Fruit fly (Drosophila melanogaster) whole organism, prepupa: ENCODE results near the gene Gbs-70E.
A peak's percentile ranks its signal among the peaks of the same experiment; 100 is the strongest.

Source experiments
- CG11762 ChIP-seq: fragments of 200-800 bp; sonication (Bioruptor generic); optimal IDR thresholded peaks from 3 replicates; lab custom pipeline; 2016; ENCODE audit warnings: missing biosample characterization, missing genetic modification characterization; ENCODE audit not compliant: insufficient read depth
- CG11902 ChIP-seq: fragments of 200-800 bp; sonication (Bioruptor generic); optimal IDR thresholded peaks from 3 replicates; lab custom pipeline; 2016; ENCODE audit warnings: missing biosample characterization, missing genetic modification characterization
- CG15336 ChIP-seq: fragments of 200-800 bp; sonication (Bioruptor generic); IDR thresholded peaks from 2 replicates; pipeline ENCODE4 v1.3.6; 2022; ENCODE audit warnings: missing biosample characterization, missing genetic modification characterization
- CG16779 ChIP-seq: fragments of 200-800 bp; sonication (Bioruptor generic); optimal IDR thresholded peaks from 3 replicates; lab custom pipeline; 2017; ENCODE audit warnings: missing biosample characterization, mild to moderate bottlenecking, missing genetic modification characterization
- CG3032 ChIP-seq: fragments of 200-800 bp; optimal IDR thresholded peaks from 2 replicates; lab custom pipeline; 2019; ENCODE audit warnings: missing biosample characterization, mild to moderate bottlenecking, missing genetic modification characterization, moderate library complexity
- CG32006 ChIP-seq: fragments of 200-800 bp; sonication (Bioruptor generic); optimal IDR thresholded peaks from 3 replicates; lab custom pipeline; 2017; ENCODE audit warnings: missing biosample characterization, mild to moderate bottlenecking, missing genetic modification characterization
- CG34406 ChIP-seq: fragments of 200-800 bp; sonication (Bioruptor generic); optimal IDR thresholded peaks from 3 replicates; lab custom pipeline; 2016; ENCODE audit warnings: missing biosample characterization, missing genetic modification characterization
- CG3919 ChIP-seq: fragments of 200-800 bp; sonication (Bioruptor generic); optimal IDR thresholded peaks from 3 replicates; lab custom pipeline; 2016; ENCODE audit warnings: missing biosample characterization, missing genetic modification characterization
- CG4318 ChIP-seq: fragments of 200-800 bp; sonication (Bioruptor generic); optimal IDR thresholded peaks from 3 replicates; lab custom pipeline; 2017; ENCODE audit warnings: missing biosample characterization, mild to moderate bottlenecking, missing genetic modification characterization
- CG6163 ChIP-seq: fragments of 200-800 bp; sonication (Bioruptor generic); IDR thresholded peaks from 3 replicates; pipeline ENCODE4 v1.3.6; 2022; ENCODE audit warnings: missing biosample characterization, missing genetic modification characterization
- CG6276 ChIP-seq: fragments of 200-800 bp; sonication (Bioruptor generic); optimal IDR thresholded peaks from 2 replicates; lab custom pipeline; 2017; ENCODE audit warnings: missing biosample characterization, mild to moderate bottlenecking, missing genetic modification characterization
- CG6792 ChIP-seq: fragments of 200-800 bp; sonication (Bioruptor generic); optimal IDR thresholded peaks from 3 replicates; lab custom pipeline; 2016; ENCODE audit warnings: missing biosample characterization, missing genetic modification characterization
- CG6808 ChIP-seq: fragments of 200-800 bp; sonication (Bioruptor generic); optimal IDR thresholded peaks from 3 replicates; lab custom pipeline; 2017; ENCODE audit warnings: missing biosample characterization, missing genetic modification characterization, mild to moderate bottlenecking, moderate library complexity, missing genetic modification reagents
- CG6854 ChIP-seq: fragments of 200-800 bp; sonication (Bioruptor generic); optimal IDR thresholded peaks from 2 replicates; lab custom pipeline; 2017; ENCODE audit warnings: missing biosample characterization, mild to moderate bottlenecking, missing genetic modification characterization
- CG7368 ChIP-seq: fragments of 200-800 bp; sonication (Bioruptor generic); optimal IDR thresholded peaks from 3 replicates; lab custom pipeline; 2016; ENCODE audit warnings: missing biosample characterization, missing genetic modification characterization
- CG8119 ChIP-seq: fragments of 200-800 bp; sonication (Bioruptor generic); IDR thresholded peaks from 3 replicates; pipeline ENCODE4 v1.3.6; 2022; ENCODE audit warnings: missing biosample characterization, missing genetic modification characterization
- Eip78C ChIP-seq: fragments of 200-800 bp; sonication (Bioruptor generic); peaks from one replicate; lab custom pipeline; 2016; ENCODE audit warnings: missing biosample characterization, missing genetic modification characterization
- Eip93F ChIP-seq: fragments of 200-800 bp; sonication (Bioruptor generic); optimal IDR thresholded peaks from 2 replicates; lab custom pipeline; 2016; ENCODE audit warnings: missing biosample characterization, mild to moderate bottlenecking, missing genetic modification characterization
- Ets21C ChIP-seq: fragments of 200-800 bp; sonication (Bioruptor generic); optimal IDR thresholded peaks from 3 replicates; lab custom pipeline; 2016; ENCODE audit warnings: missing biosample characterization, missing genetic modification characterization
- Hr38 ChIP-seq: sonication (Bioruptor generic); optimal IDR thresholded peaks from 2 replicates; lab custom pipeline; 2016; ENCODE audit warnings: missing biosample characterization, missing genetic modification characterization
- Hr4 ChIP-seq: fragments of 200-800 bp; sonication (Bioruptor generic); optimal IDR thresholded peaks from 3 replicates; lab custom pipeline; 2016; ENCODE audit warnings: missing biosample characterization, missing genetic modification characterization
- Lpt ChIP-seq: fragments of 200-800 bp; sonication (Bioruptor generic); optimal IDR thresholded peaks from 3 replicates; lab custom pipeline; 2016; ENCODE audit warnings: missing biosample characterization, missing genetic modification characterization
- Met ChIP-seq: fragments of 200-800 bp; sonication (Bioruptor generic); optimal IDR thresholded peaks from 3 replicates; lab custom pipeline; 2016; ENCODE audit warnings: missing biosample characterization, missing genetic modification characterization
- OdsH ChIP-seq: fragments of 200-800 bp; sonication (Bioruptor generic); optimal IDR thresholded peaks from 3 replicates; lab custom pipeline; 2016; ENCODE audit warnings: missing biosample characterization, missing genetic modification characterization
- Smox ChIP-seq: fragments of 200-800 bp; sonication (Bioruptor generic); optimal IDR thresholded peaks from 3 replicates; lab custom pipeline; 2016; ENCODE audit warnings: missing biosample characterization, missing genetic modification characterization
- Sox102F ChIP-seq: fragments of 200-800 bp; sonication (Bioruptor generic); optimal IDR thresholded peaks from 2 replicates; lab custom pipeline; 2016; ENCODE audit warnings: missing biosample characterization, mild to moderate bottlenecking, missing genetic modification characterization
- Sox14 ChIP-seq: fragments of 200-800 bp; sonication (Bioruptor generic); optimal IDR thresholded peaks from 3 replicates; lab custom pipeline; 2016; ENCODE audit warnings: missing biosample characterization, missing genetic modification characterization
- Sox15 ChIP-seq: fragments of 200-800 bp; sonication (Bioruptor generic); optimal IDR thresholded peaks from 3 replicates; lab custom pipeline; 2016; ENCODE audit warnings: missing biosample characterization, missing genetic modification characterization
- achi ChIP-seq: fragments of 200-800 bp; sonication (Bioruptor generic); optimal IDR thresholded peaks from 3 replicates; lab custom pipeline; 2016; ENCODE audit warnings: missing biosample characterization, missing genetic modification characterization
- cyc ChIP-seq: fragments of 200-800 bp; sonication (Bioruptor generic); optimal IDR thresholded peaks from 3 replicates; lab custom pipeline; 2016; ENCODE audit warnings: missing biosample characterization, missing genetic modification characterization
- dac ChIP-seq: fragments of 200-800 bp; sonication (Bioruptor generic); optimal IDR thresholded peaks from 2 replicates; lab custom pipeline; 2017; ENCODE audit warnings: missing biosample characterization, mild to moderate bottlenecking, missing genetic modification characterization
- dsx ChIP-seq: fragments of 200-800 bp; optimal IDR thresholded peaks from 3 replicates; lab custom pipeline; 2019; ENCODE audit warnings: missing biosample characterization, mild to moderate bottlenecking, missing genetic modification characterization, moderate library complexity; ENCODE audit not compliant: poor library complexity, severe bottlenecking
- eg ChIP-seq: fragments of 200-800 bp; sonication (Bioruptor generic); IDR thresholded peaks from 3 replicates; pipeline ENCODE4 v1.3.6; 2022; ENCODE audit warnings: missing biosample characterization, missing genetic modification characterization
- esn ChIP-seq: fragments of 200-800 bp; sonication (Bioruptor generic); optimal IDR thresholded peaks from 2 replicates; lab custom pipeline; 2016; ENCODE audit warnings: missing biosample characterization, mild to moderate bottlenecking, missing genetic modification characterization, moderate library complexity
- fd85E ChIP-seq: fragments of 200-800 bp; sonication (Bioruptor generic); optimal IDR thresholded peaks from 3 replicates; lab custom pipeline; 2016; ENCODE audit warnings: missing biosample characterization, missing genetic modification characterization
- fkh ChIP-seq: fragments of 200-800 bp; sonication (Bioruptor generic); optimal IDR thresholded peaks from 3 replicates; lab custom pipeline; 2017; ENCODE audit warnings: missing biosample characterization, mild to moderate bottlenecking, missing genetic modification characterization, moderate library complexity
- pdm3 ChIP-seq: fragments of 200-800 bp; sonication (Bioruptor generic); optimal IDR thresholded peaks from 3 replicates; lab custom pipeline; 2016; ENCODE audit warnings: missing biosample characterization, missing genetic modification characterization
- salr ChIP-seq, 2 experiments: fragments of 200-800 bp; sonication (Bioruptor generic); optimal IDR thresholded peaks; 3 replicates each; lab custom pipeline; 2016 to 2018; ENCODE audit warnings: missing biosample characterization in 2 of 2, missing genetic modification characterization in 2 of 2, mild to moderate bottlenecking in 1 of 2
- ss ChIP-seq, 2 experiments: fragments of 200-800 bp; sonication (Bioruptor generic); optimal IDR thresholded peaks; 2 replicates in 1 of 2; 3 replicates in 1 of 2; lab custom pipeline; 2017 to 2018; ENCODE audit warnings: mild to moderate bottlenecking in 2 of 2, missing biosample characterization in 2 of 2, missing genetic modification characterization in 2 of 2, moderate library complexity in 1 of 2
- svp ChIP-seq: fragments of 200-800 bp; sonication (Bioruptor generic); peaks from one replicate; lab custom pipeline; 2016; ENCODE audit warnings: missing biosample characterization, missing genetic modification characterization
- topi ChIP-seq: fragments of 200-800 bp; sonication (Bioruptor generic); optimal IDR thresholded peaks from 3 replicates; lab custom pipeline; 2016; ENCODE audit warnings: missing biosample characterization, missing genetic modification characterization
- vri ChIP-seq: fragments of 200-800 bp; sonication (Bioruptor generic); optimal IDR thresholded peaks from 3 replicates; lab custom pipeline; 2016; ENCODE audit warnings: missing biosample characterization, mild to moderate bottlenecking, missing genetic modification characterization

Gene Gbs-70E

DNA sequence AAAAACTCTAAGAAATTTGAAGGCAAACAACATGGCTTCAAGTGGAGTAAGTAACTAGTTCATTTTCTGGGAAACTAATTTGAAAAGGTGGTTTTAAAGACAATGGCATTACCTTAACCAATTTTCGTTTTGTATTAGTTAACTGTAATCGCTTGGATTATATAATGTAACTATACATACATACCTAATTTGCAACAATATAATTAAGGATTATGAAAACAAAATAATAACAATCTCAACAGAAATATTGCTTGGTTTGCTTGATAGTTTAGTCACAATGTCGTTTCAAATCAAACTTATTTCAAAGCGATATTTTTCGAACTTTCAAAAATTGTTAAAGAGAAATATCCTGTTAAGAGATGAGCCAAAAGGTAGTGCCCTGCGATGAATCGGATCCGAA is 33.2 kb downstream of the Gbs-70E start, which contains the start of gene CG9592:
CG9592 (plus strand) TSS at position 301 of the 400 bp plus-strand sequence.
- TF ChIP-seq Sox14 (GFP tag; lab: Kevin White, UChicago), result no peak
- TF ChIP-seq fkh, result no peak
- no peak for TF ChIP-seq Ets21C (GFP tag; lab: Kevin White, UChicago)
- no peak for TF ChIP-seq CG3032
- no peak for TF ChIP-seq CG6163 (GFP tag; lab: Robert Waterston, UW)
- no peak for TF ChIP-seq Hr38 (GFP tag; lab: Kevin White, UChicago)
- TF ChIP-seq CG16779 (tag; lab: Kevin White, UChicago), result no peak
- TF ChIP-seq CG6276, result no peak
- no peak for TF ChIP-seq esn (GFP tag; lab: Kevin White, UChicago)
- no peak for TF ChIP-seq CG11902 (GFP tag; lab: Kevin White, UChicago)
- TF ChIP-seq, all 60 proteins: peak for 0

DNA sequence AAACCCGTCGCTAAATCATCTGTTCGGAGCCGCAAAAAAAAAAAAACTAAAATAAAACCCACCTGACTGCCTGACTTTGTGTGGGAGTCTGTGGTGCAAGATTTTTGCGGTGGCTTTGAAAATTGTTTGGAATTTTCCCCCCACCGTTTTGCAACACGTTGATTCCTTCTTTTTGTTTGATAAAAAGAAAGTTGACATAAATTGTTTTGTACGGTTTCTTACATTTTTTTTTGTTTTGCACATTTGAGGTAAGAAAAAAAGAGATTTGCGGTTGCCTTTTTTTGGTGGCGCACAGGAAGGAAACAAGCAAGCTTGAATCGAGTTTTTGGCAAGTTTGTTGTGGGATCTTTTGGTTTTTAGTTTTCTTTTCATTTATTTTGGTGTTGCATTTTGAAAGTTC is 35.1 kb downstream of the Gbs-70E start:
- TF ChIP-seq CG15336 (GFP tag; lab: Robert Waterston, UW) (peak; percentile 70), Eip78C (GFP tag; lab: Kevin White, UChicago) (peak; percentile 22), CG11762 (GFP tag; lab: Kevin White, UChicago) (no peak), OdsH (peak; percentile 4), CG32006 (GFP tag; lab: Kevin White, UChicago) (peak; percentile 37), CG7368 (GFP tag; lab: Kevin White, UChicago) (peak; percentile 2), achi (GFP tag; lab: Kevin White, UChicago) (no peak), CG6854 (peak; percentile 71), CG3919 (GFP tag; lab: Kevin White, UChicago) (no peak), Hr4 (GFP tag; lab: Kevin White, UChicago) (peak; percentile 27), Hr38 (GFP tag; lab: Kevin White, UChicago) (no peak), Smox (GFP tag; lab: Kevin White, UChicago) (no peak), CG8119 (GFP tag; lab: Robert Waterston, UW) (peak; percentile 75), salr (GFP tag; optimal IDR thresholded peaks at IDR 0.05; lab: Kevin White, UChicago) (no peak), Lpt (GFP tag; lab: Kevin White, UChicago) (peak; percentile 10), eg (GFP tag; lab: Robert Waterston, UW) (peak; percentile 36; the same call in 1 of the 3 replicates), CG6276 (peak; percentile 57), Sox102F (GFP tag; lab: Kevin White, UChicago) (peak; percentile 15), dac (GFP tag; lab: Kevin White, UChicago) (peak; percentile 22), CG34406 (GFP tag; lab: Kevin White, UChicago) (peak; percentile 2)

DNA sequence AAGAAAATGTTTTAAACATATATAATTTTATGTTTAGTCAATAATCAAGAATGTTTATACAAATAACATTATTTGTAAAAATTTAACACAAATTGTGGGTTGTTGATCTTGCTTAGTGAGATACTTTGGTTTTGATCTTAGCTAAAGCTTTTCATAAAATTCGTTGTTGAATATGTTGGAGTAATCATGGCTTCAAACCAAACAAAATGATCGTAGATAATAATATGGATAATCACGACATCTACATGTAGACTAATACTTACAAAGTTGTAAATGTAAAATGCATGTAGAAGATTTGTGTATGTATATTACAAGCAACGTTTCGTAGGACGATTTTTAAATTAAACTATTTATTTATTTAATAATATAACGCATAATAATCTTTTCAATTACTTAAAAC is 37.5 kb downstream of the Gbs-70E start:
- TF ChIP-seq Eip78C (GFP tag; lab: Kevin White, UChicago) (peak; percentile 27), dsx (GFP tag; lab: Kevin White, UChicago) (peak; percentile 72), fkh (no peak)

DNA sequence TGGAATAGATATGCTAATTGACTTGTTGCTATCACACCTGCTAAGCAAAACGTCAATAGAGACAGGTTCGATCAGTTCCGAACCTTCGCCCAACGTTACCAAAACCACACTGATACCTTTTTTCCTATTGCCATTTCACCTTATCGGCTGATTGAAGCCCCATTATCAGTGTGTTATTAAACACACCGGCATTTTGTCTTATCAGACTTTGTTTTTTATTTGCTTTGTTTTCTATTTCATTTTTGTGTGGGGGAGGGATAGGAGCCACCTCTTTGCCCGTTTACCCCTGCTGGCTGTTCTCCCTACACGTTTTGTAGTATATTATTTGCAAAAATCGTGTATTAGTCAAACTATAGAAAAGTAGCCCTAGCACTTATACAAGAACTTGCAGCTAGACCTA is 40.8 kb downstream of the Gbs-70E start:
- TF ChIP-seq fkh, result peak; percentile 61
- peak; percentile 38 for TF ChIP-seq Sox14 (GFP tag; lab: Kevin White, UChicago)
- TF ChIP-seq salr (GFP tag; optimal IDR thresholded peaks at IDR 0.05; lab: Kevin White, UChicago), result no peak
- TF ChIP-seq vri (GFP tag; lab: Kevin White, UChicago), result peak; percentile 96
- TF ChIP-seq Ets21C (GFP tag; lab: Kevin White, UChicago), result no peak

DNA sequence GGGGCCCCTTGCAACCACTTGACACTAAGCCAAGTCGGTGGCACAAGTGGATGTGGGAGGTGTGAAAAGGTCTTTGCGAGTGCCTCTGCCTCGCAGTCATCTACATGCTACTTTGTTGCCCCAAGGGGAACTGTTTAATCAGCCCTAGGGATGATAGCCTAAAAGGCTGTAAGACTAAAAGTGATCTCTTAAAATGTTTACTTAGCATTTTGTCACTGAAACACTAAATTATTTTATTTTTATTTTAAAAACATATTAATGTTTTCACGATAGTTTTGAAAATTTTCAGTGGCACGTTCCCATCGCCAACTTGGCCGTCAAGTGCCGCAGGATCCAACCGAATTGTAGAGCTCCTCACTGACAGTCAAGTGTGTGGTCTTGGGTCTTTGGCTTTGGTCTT is 53.3 kb downstream of the Gbs-70E start:
- TF ChIP-seq Ets21C (GFP tag; lab: Kevin White, UChicago) (no peak), vri (GFP tag; lab: Kevin White, UChicago) (no peak), svp (peak; percentile 57), CG6792 (GFP tag; lab: Kevin White, UChicago) (no peak), eg (GFP tag; lab: Robert Waterston, UW) (no peak), topi (GFP tag; lab: Kevin White, UChicago) (no peak), CG11902 (GFP tag; lab: Kevin White, UChicago) (no peak), Met (GFP tag; lab: Kevin White, UChicago) (no peak), salr (GFP tag; optimal IDR thresholded peaks at IDR 0.05; lab: Kevin White, UChicago) (no peak), CG32006 (GFP tag; lab: Kevin White, UChicago) (no peak), CG4318 (GFP tag; lab: Kevin White, UChicago) (no peak), pdm3 (GFP tag; lab: Kevin White, UChicago) (peak; percentile 5), fd85E (no peak), ss (GFP tag; optimal IDR thresholded peaks at IDR 0.05; lab: Kevin White, UChicago) (no peak), achi (GFP tag; lab: Kevin White, UChicago) (peak; percentile 19), CG6808 (GFP tag; lab: Kevin White, UChicago) (no peak), cyc (no peak), Hr4 (GFP tag; lab: Kevin White, UChicago) (no peak), Eip93F (no peak), dsx (GFP tag; lab: Kevin White, UChicago) (peak; percentile 91), CG34406 (GFP tag; lab: Kevin White, UChicago) (no peak), CG6276 (no peak), Sox15 (GFP tag; lab: Kevin White, UChicago) (no peak), Lpt (GFP tag; lab: Kevin White, UChicago) (no peak)
